Fruit fly (Drosophila melanogaster) whole organism, larva: ENCODE data around the gene CG13299.

ENCODE experiments used
- noc ChIP-seq: fragments of 200-800 bp; sonication (Bioruptor generic); optimal IDR thresholded peaks from 3 replicates; lab custom pipeline; 2019; ENCODE audit warnings: missing biosample characterization, mild to moderate bottlenecking, missing genetic modification characterization, moderate library complexity

Gene CG13299

DNA sequence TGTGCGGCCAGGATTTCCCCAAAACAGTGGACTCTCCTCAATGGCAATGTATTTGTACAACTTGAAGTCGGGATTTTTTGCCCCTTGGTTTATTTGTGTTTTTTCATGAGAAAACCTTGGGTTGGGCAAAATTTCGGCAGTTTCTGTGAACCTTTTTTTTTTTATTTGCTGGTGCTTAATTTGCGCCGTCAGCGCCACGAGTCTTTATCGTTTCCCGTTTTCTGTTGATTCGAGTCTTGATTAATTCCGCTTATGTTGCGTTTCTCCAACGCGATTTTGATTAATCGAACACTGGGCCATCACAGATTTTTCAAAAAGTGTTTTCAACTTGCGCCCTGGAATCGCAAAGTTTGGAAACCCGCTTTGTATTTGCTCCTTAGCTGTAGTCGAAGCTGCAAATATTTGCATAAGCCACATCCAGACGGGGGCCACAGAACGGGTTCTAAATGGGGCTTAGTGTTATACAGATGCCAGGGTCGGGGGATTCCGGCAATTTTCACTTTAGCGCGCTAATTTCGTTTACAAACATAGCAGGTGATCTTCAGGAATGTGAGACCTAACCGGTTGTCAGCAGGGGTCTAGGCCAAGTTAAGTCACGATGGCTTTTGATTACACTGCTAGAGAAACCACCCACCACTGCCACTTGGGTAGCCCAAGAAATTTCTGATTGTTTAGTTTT, 22.4 kb upstream of the CG13299 start:
- no peak for TF ChIP-seq noc (tag; lab: Kevin White, UChicago)

dm6 chr3L:6253730-6254129, 21.6 kb upstream of the CG13299 start:
- TF ChIP-seq noc (tag; lab: Kevin White, UChicago) = no peak

dm6 chr3L:6249178-6250078, 17.3 kb upstream of the CG13299 start:
- no peak for TF ChIP-seq noc (tag; lab: Kevin White, UChicago)

dm6 chr3L:6245646-6246045, 13.5 kb upstream of the CG13299 start, which contains the start of gene Mdr65:
Gene Mdr65, minus strand, starts transcription at chr3L:6245746.
- TF ChIP-seq noc (tag; lab: Kevin White, UChicago) = no peak

DNA sequence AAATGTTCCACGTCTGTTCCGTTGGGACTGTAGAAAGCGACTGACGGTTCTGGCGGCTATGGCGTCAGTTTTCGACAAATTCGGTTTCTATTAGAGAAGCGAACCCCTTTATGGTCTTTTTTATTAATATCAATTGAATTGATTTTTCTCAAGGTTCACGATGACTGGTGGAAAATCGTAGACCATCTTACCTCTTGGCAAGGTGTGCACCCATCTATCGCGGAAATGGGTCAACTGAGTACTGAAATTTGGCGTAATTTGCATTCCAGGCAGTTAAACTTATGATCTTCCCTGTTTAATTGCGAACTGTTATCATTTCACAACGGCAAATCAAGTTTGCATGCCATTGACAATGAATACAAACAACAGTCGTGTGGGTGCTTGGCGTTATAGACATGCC, 7.8 kb upstream of the CG13299 start, which contains the start of gene CG10226:
Gene CG10226, minus strand, starts transcription at position 101 of the 400 bp plus-strand sequence.
- TF ChIP-seq noc (tag; lab: Kevin White, UChicago) = no peak

DNA sequence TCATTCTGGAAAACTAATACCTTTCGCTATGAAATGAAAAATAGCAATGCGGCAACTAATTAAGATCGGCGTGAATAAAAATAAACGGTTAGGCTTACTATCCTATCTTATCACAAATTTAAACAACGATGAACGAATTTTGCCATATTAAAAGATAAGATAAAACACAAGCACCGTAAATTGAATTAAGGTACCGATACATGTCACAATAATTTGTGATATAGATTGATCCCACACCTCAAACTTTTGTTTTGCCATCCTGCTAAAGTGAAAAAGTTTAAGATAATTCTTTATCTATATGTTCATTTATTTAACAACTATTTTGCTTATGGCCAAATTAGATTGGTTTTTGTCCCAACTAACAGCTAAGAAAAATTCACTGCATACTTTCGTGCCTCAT, 1.9 kb upstream of the CG13299 start, which contains the start of gene CG42714:
Gene CG42714, minus strand, starts transcription at position 22 of the 400 bp plus-strand sequence.
- TF ChIP-seq noc (tag; lab: Kevin White, UChicago) = no peak

DNA sequence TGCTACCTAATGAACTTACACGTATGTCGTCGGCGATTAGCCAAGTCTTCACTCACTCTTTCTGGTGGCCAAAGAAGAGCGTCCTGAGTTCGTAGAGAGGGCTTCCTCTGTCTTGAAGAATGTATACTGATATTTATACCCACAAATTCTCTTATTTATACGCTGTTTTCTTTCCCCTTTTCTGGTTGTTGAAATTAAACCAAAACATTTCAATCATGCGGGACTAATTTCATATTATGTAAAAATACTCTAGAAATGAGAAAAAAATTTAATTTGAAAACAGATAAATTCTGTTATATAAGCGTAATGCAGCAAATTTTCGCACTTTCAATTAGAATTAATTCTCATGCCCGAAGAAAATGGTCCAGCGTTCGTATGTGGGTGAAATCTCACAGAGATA, 1.1 kb upstream of the CG13299 start, which contains the start of gene BG642312:
Gene BG642312, minus strand, starts transcription at position 101 of the 400 bp plus-strand sequence.
- TF ChIP-seq noc (tag; lab: Kevin White, UChicago) = no peak

- TF ChIP-seq noc (tag; lab: Kevin White, UChicago) = no peak
Measured at dm6 chr3L:6220187-6220586, 12.0 kb downstream of the CG13299 start, which contains the start of gene CG33946. Gene CG33946, plus strand, starts transcription at chr3L:6220578.

dm6 chr3L:6218517-6219155, 13.5 kb downstream of the CG13299 start:
- TF ChIP-seq noc (tag; lab: Kevin White, UChicago) = no peak

DNA sequence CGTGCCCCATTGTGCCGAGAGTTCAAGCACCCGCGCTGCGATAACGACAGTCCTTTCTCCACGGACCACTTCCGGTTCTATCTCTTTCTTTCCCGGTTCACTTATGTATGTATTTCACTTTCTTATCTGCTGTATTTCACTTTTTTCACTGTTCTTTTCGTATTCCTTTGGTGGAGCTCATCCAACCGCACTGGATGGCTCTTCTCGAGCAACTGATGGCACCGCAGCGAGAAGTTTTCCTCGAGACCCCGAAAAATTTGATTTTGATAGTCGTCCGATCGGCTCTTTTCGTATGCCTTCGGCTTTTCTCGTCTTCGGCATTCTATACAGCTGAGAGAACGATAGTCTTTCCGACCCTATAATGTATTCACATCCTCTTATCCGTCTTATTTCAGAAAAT, 14.4 kb downstream of the CG13299 start, which contains the start of gene LanA:
Gene LanA, minus strand, starts transcription at position 217 of the 400 bp plus-strand sequence.
- TF ChIP-seq noc (tag; lab: Kevin White, UChicago) = no peak

- TF ChIP-seq noc (tag; lab: Kevin White, UChicago) = no peak
Measured at dm6 chr3L:6217212-6217611, 14.9 kb downstream of the CG13299 start.

dm6 chr3L:6216787-6217078, 15.4 kb downstream of the CG13299 start:
- no peak for TF ChIP-seq noc (tag; lab: Kevin White, UChicago)

DNA sequence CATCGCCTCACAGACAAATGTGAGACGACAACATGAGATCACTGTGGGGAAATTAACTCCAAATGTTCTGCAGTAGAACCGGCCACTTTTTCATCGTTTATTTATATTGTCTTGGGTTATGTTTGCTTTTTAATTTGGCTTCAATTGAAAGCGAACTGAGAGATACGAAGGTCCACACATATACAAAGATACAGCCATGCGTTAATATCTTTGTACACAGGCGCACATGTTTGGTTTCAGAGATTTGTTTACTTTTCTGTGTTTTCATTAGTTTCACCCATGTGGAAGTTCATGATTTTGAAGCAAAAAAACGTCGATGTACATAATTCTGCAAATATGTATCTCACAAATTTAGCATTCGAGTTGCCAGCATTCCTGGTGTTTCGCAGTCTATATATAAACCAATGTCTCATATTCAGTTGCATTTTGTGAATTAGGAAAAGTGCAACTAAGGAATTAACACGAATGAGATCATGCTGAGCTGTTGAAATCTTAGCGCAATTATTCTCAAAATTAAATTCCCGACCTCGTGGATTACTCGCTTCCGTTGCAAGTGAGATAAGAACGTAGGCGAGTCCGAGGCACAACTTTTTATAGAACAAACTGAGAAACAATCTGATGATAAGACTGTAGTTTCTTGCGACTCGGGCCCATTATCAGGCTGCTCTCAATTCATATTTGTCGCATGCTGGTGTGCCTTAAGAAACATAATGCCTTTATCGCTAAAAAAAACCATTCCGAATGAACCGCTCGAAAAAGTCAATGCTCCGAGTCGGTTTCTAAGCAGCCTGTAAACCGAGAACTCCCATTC, 16.0 kb downstream of the CG13299 start:
- no peak for TF ChIP-seq noc (tag; lab: Kevin White, UChicago)

DNA sequence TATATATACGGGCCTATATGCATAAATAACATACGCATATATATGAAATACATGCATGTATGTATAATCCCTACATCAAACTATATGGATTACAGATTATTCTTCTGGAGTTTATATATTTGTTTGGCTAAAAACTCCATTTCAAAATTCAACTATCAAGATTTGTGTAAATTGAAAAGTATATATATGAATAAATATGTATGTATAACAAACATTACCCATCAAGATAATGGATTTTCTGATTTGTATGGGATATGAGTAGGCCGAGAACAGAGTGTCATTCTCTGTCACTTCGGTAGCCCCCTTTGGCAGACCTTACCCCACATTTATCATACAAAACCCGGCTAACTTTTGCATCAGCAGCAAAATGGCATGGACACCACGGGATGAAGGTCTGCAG, 32.0 kb downstream of the CG13299 start, which contains the start of gene CG8219:
Gene CG8219, plus strand, starts transcription at position 301 of the 400 bp plus-strand sequence.
- TF ChIP-seq noc (tag; lab: Kevin White, UChicago) = no peak
